Fruit fly (Drosophila melanogaster): Measurements from ENCODE around the gene CG14304.

The CG14304 gene

dm6 chr3R:18658380-18658944, 37.3 kb upstream of the CG14304 start:
- TF ChIP-seq ci (GFP tag; IDR thresholded peaks at IDR 0.05) (0 out of 3 replicates have a peak, but pooled peaks have one; percentile 34), vvl (GFP tag; IDR thresholded peaks at IDR 0.05) (peak; percentile 40; the same call in 1 of the 2 replicates), Trl (optimal IDR thresholded peaks at IDR 0.05) (peak; percentile 73 to 78), Trl (GFP tag; optimal IDR thresholded peaks at IDR 0.05) (no peak), CG11696 (GFP tag; IDR thresholded peaks at IDR 0.05) (0 out of 2 replicates have a peak, but pooled peaks have one; percentile 7), BtbVII (GFP tag; optimal IDR thresholded peaks at IDR 0.05) (no peak), kni (GFP tag; optimal IDR thresholded peaks at IDR 0.05) (no peak), CG3995 (GFP tag; optimal IDR thresholded peaks at IDR 0.05) (no peak), CG14710 (tag; optimal IDR thresholded peaks at IDR 0.05) (peak; percentile 92), onecut (GFP tag; IDR thresholded peaks at IDR 0.05) (peak; percentile 78), zf30C (GFP tag; optimal IDR thresholded peaks at IDR 0.05) (peak; percentile 48), Ets65A (GFP tag) (peak; percentile 72), D (optimal IDR thresholded peaks at IDR 0.05) (peak; percentile 4), D (GFP tag; optimal IDR thresholded peaks at IDR 0.05) (no peak)

dm6 chr3R:18643646-18644045, 22.5 kb upstream of the CG14304 start:
- no peak for TF ChIP-seq CG18764 (GFP tag; optimal IDR thresholded peaks at IDR 0.05)
- TF ChIP-seq GATAe (GFP tag; conservative IDR thresholded peaks at IDR 0.05): no peak
- TF ChIP-seq CG17385 (GFP tag; optimal IDR thresholded peaks at IDR 0.05): no peak
- peak; percentile 95 for TF ChIP-seq CG13894 (tag; optimal IDR thresholded peaks at IDR 0.05)
- TF ChIP-seq CG3838 (GFP tag; optimal IDR thresholded peaks at IDR 0.05): no peak
- no peak for TF ChIP-seq pb (GFP tag; optimal IDR thresholded peaks at IDR 0.05)
- no peak for TF ChIP-seq Ada2b (GFP tag; IDR thresholded peaks at IDR 0.05)
- no peak for TF ChIP-seq CG6683 (GFP tag; optimal IDR thresholded peaks at IDR 0.05)
- no peak for TF ChIP-seq Scr (GFP tag; IDR thresholded peaks at IDR 0.05; ENCODE audit: partially characterized antibody)
- TF ChIP-seq Ets65A (GFP tag): peak; percentile 63

dm6 chr3R:18641242-18641757, 20.2 kb upstream of the CG14304 start, which contains the start of gene CG14301:
Gene CG14301, minus strand, starts transcription at chr3R:18641457.
- TF ChIP-seq ara (GFP tag; IDR thresholded peaks at IDR 0.05) (no peak), nom (GFP tag; optimal IDR thresholded peaks at IDR 0.05) (peak; percentile 55), CG15601 (tag; optimal IDR thresholded peaks at IDR 0.05) (peak; percentile 95), HLH4C (GFP tag; IDR thresholded peaks at IDR 0.05; ENCODE audit: partially characterized antibody) (0 out of 3 replicates have a peak, but pooled peaks have one; percentile 22), z (GFP tag; IDR thresholded peaks at IDR 0.05) (peak; percentile 96), row (GFP tag; IDR thresholded peaks at IDR 0.05) (no peak)

- TF ChIP-seq Max (GFP tag; optimal IDR thresholded peaks at IDR 0.05) (no peak), grau (tag; optimal IDR thresholded peaks at IDR 0.05) (no peak), Pdp1 (GFP tag; optimal IDR thresholded peaks at IDR 0.05) (no peak), dm (GFP tag; optimal IDR thresholded peaks at IDR 0.05) (no peak), Drgx (GFP tag; IDR thresholded peaks at IDR 0.05) (peak; percentile 36; the same call in 1 of the 2 replicates), CG17612 (GFP tag; IDR thresholded peaks at IDR 0.05) (no peak), CG3065 (GFP tag; optimal IDR thresholded peaks at IDR 0.05) (no peak), vvl (GFP tag; IDR thresholded peaks at IDR 0.05) (no peak), row (GFP tag; IDR thresholded peaks at IDR 0.05) (peak; percentile 28; the same call in 1 of the 3 replicates), CG2712 (tag; optimal IDR thresholded peaks at IDR 0.05) (no peak)
These were observed 18.5 kb upstream of the CG14304 start for dm6 chr3R:18639662-18640061.
